Worm (Caenorhabditis elegans) whole organism, L1 larva: ENCODE results near the gene C03B1.7.
A peak's percentile ranks its signal among the peaks of the same experiment; 100 is the strongest.

ENCODE experiments used
- C16A3.4 ChIP-seq: fragments of 150-350 bp; optimal IDR thresholded peaks from 2 replicates; lab custom pipeline; 2014; ENCODE audit warnings: missing biosample characterization, missing genetic modification characterization
- C34B4.2 ChIP-seq: sonication (generic microtip); optimal IDR thresholded peaks from 2 replicates; lab custom pipeline; 2017; ENCODE audit warnings: mild to moderate bottlenecking, missing genetic modification characterization, missing compliant biosample characterization
- Y116A8C.19 ChIP-seq: sonication (generic microtip); optimal IDR thresholded peaks from 2 replicates; lab custom pipeline; 2016; ENCODE audit warnings: missing compliant biosample characterization, missing genetic modification characterization, borderline replicate concordance
- aly-2 ChIP-seq: fragments of 150-350 bp; optimal IDR thresholded peaks from 2 replicates; lab custom pipeline; 2014; ENCODE audit warnings: missing biosample characterization, missing genetic modification characterization
- ama-1 ChIP-seq: fragments of 150-350 bp; optimal IDR thresholded peaks from 2 replicates; lab custom pipeline; 2014
- blmp-1 ChIP-seq: fragments of 150-350 bp; optimal IDR thresholded peaks from 2 replicates; lab custom pipeline; 2014; ENCODE audit warnings: missing biosample characterization, missing genetic modification characterization
- ceh-8 ChIP-seq: fragments of 200-800 bp; sonication (Bioruptor generic); optimal IDR thresholded peaks from 2 replicates; lab custom pipeline; 2018; ENCODE audit warnings: mild to moderate bottlenecking, missing genetic modification characterization, moderate library complexity, missing compliant biosample characterization
- dpl-1 ChIP-seq, 3 experiments: fragments of 150-350 bp in 2 of 3; sonication (generic microtip) in 1 of 3; optimal IDR thresholded peaks; 2 replicates each; lab custom pipeline; 2014 to 2017; ENCODE audit warnings: missing biosample characterization in 3 of 3, missing genetic modification characterization in 3 of 3, missing genetic modification reagents in 3 of 3
- dsc-1 ChIP-seq: sonication (generic microtip); optimal IDR thresholded peaks from 2 replicates; lab custom pipeline; 2016; ENCODE audit warnings: mild to moderate bottlenecking, missing genetic modification characterization, missing compliant biosample characterization
- egl-27 ChIP-seq, 2 experiments: fragments of 150-350 bp in 1 of 2; sonication (generic microtip); optimal IDR thresholded peaks; 3 replicates each; lab custom pipeline; 2017 to 2018; ENCODE audit warnings: missing biosample characterization in 2 of 2, missing genetic modification characterization in 2 of 2, missing genetic modification reagents in 2 of 2
- elt-2 ChIP-seq: sonication (generic microtip); optimal IDR thresholded peaks from 2 replicates; lab custom pipeline; 2016; ENCODE audit warnings: missing genetic modification characterization, mild to moderate bottlenecking, inconsistent platforms, missing compliant biosample characterization, missing genetic modification reagents
- elt-3 ChIP-seq, 6 experiments: fragments of 150-350 bp in 1 of 6; sonication (generic microtip); optimal IDR thresholded peaks; 2 replicates each; lab custom pipeline; 2017 to 2018; ENCODE audit warnings: missing biosample characterization in 6 of 6, missing genetic modification characterization in 6 of 6, inconsistent platforms in 1 of 6
- ets-5 ChIP-seq: fragments of 200-800 bp; sonication (Bioruptor generic); IDR thresholded peaks from 2 replicates; pipeline ENCODE4 v1.3.6; 2022; ENCODE audit warnings: missing genetic modification characterization, missing compliant biosample characterization
- fkh-10 ChIP-seq: sonication (generic microtip); optimal IDR thresholded peaks from 2 replicates; lab custom pipeline; 2017; ENCODE audit warnings: missing biosample characterization, missing genetic modification reagents, missing genetic modification characterization
- fkh-4 ChIP-seq: sonication (generic microtip); optimal IDR thresholded peaks from 2 replicates; lab custom pipeline; 2016; ENCODE audit warnings: missing compliant biosample characterization, missing genetic modification characterization, borderline replicate concordance
- fos-1 ChIP-seq: fragments of 150-350 bp; optimal IDR thresholded peaks from 2 replicates; lab custom pipeline; 2014; ENCODE audit warnings: missing biosample characterization, missing genetic modification characterization
- grh-1 ChIP-seq: fragments of 200-800 bp; sonication (Bioruptor generic); IDR thresholded peaks from 2 replicates; pipeline ENCODE4 v1.3.6; 2022; ENCODE audit warnings: missing genetic modification reagents, missing genetic modification characterization, missing compliant biosample characterization
- hlh-4 ChIP-seq: sonication (generic microtip); optimal IDR thresholded peaks from 2 replicates; lab custom pipeline; 2016; ENCODE audit warnings: mild to moderate bottlenecking, missing genetic modification characterization, missing compliant biosample characterization
- hpl-2 ChIP-seq: fragments of 150-350 bp; optimal IDR thresholded peaks from 2 replicates; lab custom pipeline; 2014; ENCODE audit warnings: missing biosample characterization, missing genetic modification reagents, missing genetic modification characterization
- isw-1 ChIP-seq: fragments of 200-800 bp; sonication (Bioruptor generic); IDR thresholded peaks from 2 replicates; pipeline ENCODE4 v1.3.6; 2022; ENCODE audit warnings: missing genetic modification characterization, missing compliant biosample characterization
- jun-1 ChIP-seq: fragments of 150-350 bp; optimal IDR thresholded peaks from 2 replicates; lab custom pipeline; 2014; ENCODE audit warnings: missing biosample characterization, missing genetic modification reagents, missing genetic modification characterization
- lin-13 ChIP-seq: fragments of 150-350 bp; optimal IDR thresholded peaks from 2 replicates; lab custom pipeline; 2014; ENCODE audit warnings: missing biosample characterization, missing genetic modification reagents, missing genetic modification characterization
- lin-35 ChIP-seq, 2 experiments: fragments of 150-350 bp; optimal IDR thresholded peaks; 2 replicates each; lab custom pipeline; 2014; ENCODE audit warnings: missing biosample characterization in 2 of 2, missing genetic modification characterization in 2 of 2, missing genetic modification reagents in 2 of 2
- lin-39 ChIP-seq: fragments of 150-350 bp; optimal IDR thresholded peaks from 2 replicates; lab custom pipeline; 2014; ENCODE audit warnings: missing biosample characterization, missing genetic modification reagents, missing genetic modification characterization
- lir-3 ChIP-seq: sonication (generic microtip); optimal IDR thresholded peaks from 2 replicates; lab custom pipeline; 2016; ENCODE audit warnings: mild to moderate bottlenecking, missing genetic modification characterization, moderate library complexity, missing compliant biosample characterization; ENCODE audit not compliant: poor library complexity
- mdl-1 ChIP-seq, 2 experiments: fragments of 150-350 bp; optimal IDR thresholded peaks; 2 replicates each; lab custom pipeline; 2014 to 2017; ENCODE audit warnings: missing biosample characterization in 2 of 2, missing genetic modification characterization in 2 of 2, inconsistent platforms in 1 of 2
- mef-2 ChIP-seq: fragments of 150-350 bp; optimal IDR thresholded peaks from 2 replicates; lab custom pipeline; 2014; ENCODE audit warnings: missing biosample characterization, missing genetic modification characterization
- nhr-11 ChIP-seq: fragments of 150-350 bp; optimal IDR thresholded peaks from 2 replicates; lab custom pipeline; 2014; ENCODE audit warnings: missing biosample characterization, missing genetic modification characterization
- nhr-19 ChIP-seq: fragments of 200-800 bp; sonication (Bioruptor generic); conservative IDR thresholded peaks from 2 replicates; pipeline ENCODE4 v1.3.6; 2022; ENCODE audit warnings: missing genetic modification characterization, missing compliant biosample characterization
- nhr-28 ChIP-seq: fragments of 150-350 bp; optimal IDR thresholded peaks from 2 replicates; lab custom pipeline; 2014; ENCODE audit warnings: missing biosample characterization, missing genetic modification characterization
- nhr-71 ChIP-seq: sonication (generic microtip); optimal IDR thresholded peaks from 2 replicates; lab custom pipeline; 2016; ENCODE audit warnings: mild to moderate bottlenecking, missing genetic modification characterization, moderate library complexity, missing compliant biosample characterization
- nhr-76 ChIP-seq: sonication (generic microtip); optimal IDR thresholded peaks from 2 replicates; lab custom pipeline; 2017; ENCODE audit warnings: missing biosample characterization, missing genetic modification characterization
- nhr-85 ChIP-seq: sonication (generic microtip); peaks from one replicate; lab custom pipeline; 2016; ENCODE audit warnings: missing genetic modification characterization, inconsistent platforms, missing compliant biosample characterization
- nhr-90 ChIP-seq: sonication (generic microtip); optimal IDR thresholded peaks from 2 replicates; lab custom pipeline; 2016; ENCODE audit warnings: mild to moderate bottlenecking, missing genetic modification characterization, missing compliant biosample characterization; ENCODE audit not compliant: poor library complexity
- pax-3 ChIP-seq: fragments of 200-800 bp; sonication (Bioruptor generic); optimal IDR thresholded peaks from 2 replicates; lab custom pipeline; 2018; ENCODE audit warnings: mild to moderate bottlenecking, missing genetic modification characterization, moderate library complexity, missing compliant biosample characterization
- pqm-1 ChIP-seq: sonication (generic microtip); optimal IDR thresholded peaks from 3 replicates; lab custom pipeline; 2017; ENCODE audit warnings: missing biosample characterization, missing genetic modification characterization
- rnt-1 ChIP-seq: sonication (generic microtip); optimal IDR thresholded peaks from 2 replicates; lab custom pipeline; 2016; ENCODE audit warnings: mild to moderate bottlenecking, missing genetic modification characterization, moderate library complexity, missing compliant biosample characterization
- sox-4 ChIP-seq: sonication (generic microtip); optimal IDR thresholded peaks from 2 replicates; lab custom pipeline; 2016; ENCODE audit warnings: missing genetic modification characterization, missing compliant biosample characterization
- sptf-1 ChIP-seq: fragments of 150-350 bp; optimal IDR thresholded peaks from 2 replicates; lab custom pipeline; 2014; ENCODE audit warnings: missing biosample characterization, missing genetic modification characterization
- sup-37 ChIP-seq: fragments of 200-800 bp; sonication (Bioruptor generic); optimal IDR thresholded peaks from 2 replicates; lab custom pipeline; 2018; ENCODE audit warnings: mild to moderate bottlenecking, missing genetic modification characterization, missing compliant biosample characterization
- tbx-2 ChIP-seq: sonication (generic microtip); optimal IDR thresholded peaks from 2 replicates; lab custom pipeline; 2016; ENCODE audit warnings: missing genetic modification characterization, missing compliant biosample characterization
- tlp-1 ChIP-seq: fragments of 150-350 bp; optimal IDR thresholded peaks from 2 replicates; lab custom pipeline; 2014; ENCODE audit warnings: missing biosample characterization, missing genetic modification characterization
- unc-130 ChIP-seq: fragments of 150-350 bp; optimal IDR thresholded peaks from 2 replicates; lab custom pipeline; 2017; ENCODE audit warnings: missing biosample characterization, missing genetic modification characterization, inconsistent platforms
- unc-30 ChIP-seq: sonication (generic microtip); optimal IDR thresholded peaks from 2 replicates; lab custom pipeline; 2017; ENCODE audit warnings: missing biosample characterization, missing genetic modification characterization
- unc-62 ChIP-seq: fragments of 150-350 bp; optimal IDR thresholded peaks from 2 replicates; lab custom pipeline; 2014; ENCODE audit warnings: missing biosample characterization, missing genetic modification reagents, missing genetic modification characterization
- unc-86 ChIP-seq: sonication (generic microtip); optimal IDR thresholded peaks from 2 replicates; lab custom pipeline; 2016; ENCODE audit warnings: missing genetic modification characterization, missing compliant biosample characterization
- unc-98 ChIP-seq: fragments of 200-800 bp; sonication (Bioruptor generic); IDR thresholded peaks from 2 replicates; pipeline ENCODE4 v1.3.6; 2022; ENCODE audit warnings: missing genetic modification characterization, missing compliant biosample characterization
- vab-15 ChIP-seq: sonication (generic microtip); optimal IDR thresholded peaks from 2 replicates; lab custom pipeline; 2017; ENCODE audit warnings: missing genotype, mild to moderate bottlenecking, missing genetic modification characterization, missing compliant biosample characterization
- zip-4 ChIP-seq: fragments of 200-800 bp; sonication (Bioruptor generic); optimal IDR thresholded peaks from 2 replicates; lab custom pipeline; 2018; ENCODE audit warnings: mild to moderate bottlenecking, missing genetic modification characterization, moderate library complexity, missing compliant biosample characterization
- ztf-11 ChIP-seq, 2 experiments: sonication (generic microtip); optimal IDR thresholded peaks; 2 replicates each; lab custom pipeline; 2016 to 2017; ENCODE audit warnings: missing genetic modification characterization in 2 of 2, missing biosample characterization in 1 of 2, missing compliant biosample characterization in 1 of 2
- ztf-4 ChIP-seq: fragments of 150-350 bp; optimal IDR thresholded peaks from 2 replicates; lab custom pipeline; 2014; ENCODE audit warnings: missing biosample characterization, missing genetic modification characterization

Gene C03B1.7

ce11 chrX:6341513-6341912, at the start of gene C03B1.7:
Gene C03B1.7 (plus strand): TSS chrX:6341813.
- no peak for TF ChIP-seq lin-35 (GFP tag; optimal IDR thresholded peaks at IDR 0.05; lab: Kevin White, UChicago)
- TF ChIP-seq hpl-2 (GFP tag; lab: Kevin White, UChicago): no peak
- no peak for TF ChIP-seq lir-3
- TF ChIP-seq dpl-1 (GFP tag; optimal IDR thresholded peaks at IDR 0.05; lab: Kevin White, UChicago): no peak
- TF ChIP-seq tbx-2 (tag; lab: Kevin White, UChicago): no peak
- no peak for TF ChIP-seq unc-130
- TF ChIP-seq fkh-10 (GFP tag; lab: Kevin White, UChicago): no peak
- TF ChIP-seq rnt-1 (tag; lab: Kevin White, UChicago): no peak
- no peak for TF ChIP-seq fkh-4
- TF ChIP-seq vab-15: no peak
- no peak for TF ChIP-seq fos-1 (tag; lab: Kevin White, UChicago)
- TF ChIP-seq unc-62 (GFP tag; lab: Kevin White, UChicago): no peak
- TF ChIP-seq sox-4 (tag; lab: Kevin White, UChicago): no peak

ce11 chrX:6292143-6292542, 49.5 kb upstream of the C03B1.7 start:
- no peak for TF ChIP-seq mef-2 (tag; lab: Kevin White, UChicago)
- TF ChIP-seq hpl-2 (GFP tag; lab: Kevin White, UChicago): no peak
- TF ChIP-seq pax-3 (tag; lab: Kevin White, UChicago): no peak
- TF ChIP-seq rnt-1 (tag; lab: Kevin White, UChicago): peak; percentile 41
- TF ChIP-seq blmp-1 (tag; lab: Kevin White, UChicago): no peak
- TF ChIP-seq sptf-1 (tag; lab: Kevin White, UChicago): no peak
- TF ChIP-seq nhr-85 (tag; lab: Kevin White, UChicago): peak; percentile 70
- TF ChIP-seq pqm-1 (tag; lab: Kevin White, UChicago): no peak
- no peak for TF ChIP-seq unc-86
- TF ChIP-seq sup-37 (GFP tag; lab: Kevin White, UChicago): no peak
- peak; percentile 36 for TF ChIP-seq C16A3.4
- no peak for TF ChIP-seq ama-1 (lab: Kevin White, UChicago)
- no peak for TF ChIP-seq aly-2 (tag; lab: Kevin White, UChicago)
- TF ChIP-seq ceh-8 (GFP tag; lab: Kevin White, UChicago): no peak
- TF ChIP-seq C34B4.2 (tag; lab: Kevin White, UChicago): no peak
- no peak for TF ChIP-seq lin-39
- TF ChIP-seq nhr-90 (tag; lab: Kevin White, UChicago): peak; percentile 53
- no peak for TF ChIP-seq isw-1 (GFP tag; lab: Robert Waterston, UW)
- no peak for TF ChIP-seq nhr-11 (tag; lab: Kevin White, UChicago)
- peak in 1 of 6 experiments; percentile 31 for TF ChIP-seq elt-3 (tag; optimal IDR thresholded peaks at IDR 0.05; lab: Kevin White, UChicago)
- TF ChIP-seq vab-15: no peak
- TF ChIP-seq jun-1 (tag; lab: Kevin White, UChicago): peak; percentile 14
- TF ChIP-seq lin-13 (GFP tag; lab: Kevin White, UChicago): no peak
- TF ChIP-seq unc-30: no peak
- TF ChIP-seq nhr-19 (GFP tag; lab: Robert Waterston, UW): peak; percentile 65
- TF ChIP-seq grh-1 (GFP tag; lab: Robert Waterston, UW): 0 out of 2 replicates have a peak, but pooled peaks have one; percentile 37
- peak in 1 of 2 experiments; percentile 43 for TF ChIP-seq mdl-1 (tag; optimal IDR thresholded peaks at IDR 0.05; lab: Kevin White, UChicago)
- TF ChIP-seq egl-27 (tag; optimal IDR thresholded peaks at IDR 0.05; lab: Kevin White, UChicago): no peak
- no peak for TF ChIP-seq nhr-76 (tag; lab: Kevin White, UChicago)
- no peak for TF ChIP-seq ztf-4 (tag; lab: Kevin White, UChicago)
- no peak for TF ChIP-seq lir-3
- peak; percentile 59 for TF ChIP-seq dsc-1 (tag; lab: Kevin White, UChicago)
- peak; percentile 62 for TF ChIP-seq nhr-71 (tag; lab: Kevin White, UChicago)
- peak; percentile 17 for TF ChIP-seq zip-4 (GFP tag; lab: Kevin White, UChicago)
- no peak for TF ChIP-seq tlp-1 (tag; lab: Kevin White, UChicago)
- no peak for TF ChIP-seq Y116A8C.19
- TF ChIP-seq unc-98: no peak
- peak; percentile 1 for TF ChIP-seq elt-2
- peak; percentile 12 to 52 for TF ChIP-seq lin-35 (GFP tag; optimal IDR thresholded peaks at IDR 0.05; lab: Kevin White, UChicago)
- peak in 1 of 2 experiments; percentile 13 for TF ChIP-seq ztf-11 (tag; optimal IDR thresholded peaks at IDR 0.05; lab: Kevin White, UChicago)
- TF ChIP-seq nhr-28 (tag; lab: Kevin White, UChicago): no peak
- no peak for TF ChIP-seq hlh-4
- TF ChIP-seq fos-1 (tag; lab: Kevin White, UChicago): no peak
- no peak for TF ChIP-seq ets-5 (GFP tag; lab: Robert Waterston, UW)
